ENCODE assay signal across 3 fruit fly cellular contexts in the genomic region with DNA sequence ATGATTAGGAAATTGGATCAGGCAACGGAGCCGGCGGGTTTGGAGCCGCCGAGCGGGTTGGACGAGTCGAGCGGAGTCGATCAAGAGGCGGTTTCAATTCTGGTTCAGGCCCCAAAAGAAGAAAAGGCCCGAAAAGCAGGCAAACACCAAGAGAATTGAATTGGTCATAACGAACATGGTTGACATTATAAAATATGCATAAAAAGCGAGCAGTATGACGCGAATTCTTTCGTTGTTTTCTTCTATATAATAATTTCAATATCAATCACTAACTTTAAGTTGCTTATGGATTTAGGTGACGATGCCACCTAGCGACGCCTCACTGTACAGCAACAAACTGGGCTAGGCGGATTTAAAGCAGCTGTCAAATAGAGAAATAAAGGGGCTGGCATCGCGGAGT.
A peak's percentile ranks its signal among the peaks of the same experiment; 100 is the strongest.
TF ChIP-seq lines count a peak whose summit lies in the region.

No protein-coding gene starts in this region.

- no peak for TF ChIP-seq CTCF in whole organism, embryonic (GFP tag; optimal IDR thresholded peaks at IDR 0.05; lab: Kevin White, UChicago)

TF ChIP-seq in whole organism, embryonic, 481 proteins besides CTCF, POLR2A, EP300 and RAD21 (continues in another document):
- TF ChIP-seq insv (GFP tag; optimal IDR thresholded peaks at IDR 0.05; lab: Kevin White, UChicago) = no peak
- TF ChIP-seq Rx (GFP tag; IDR thresholded peaks at IDR 0.05; lab: Robert Waterston, UW) = no peak
- TF ChIP-seq CG32532 (GFP tag; IDR thresholded peaks at IDR 0.05; lab: Robert Waterston, UW) = peak; percentile 48; the same call in 1 of the 2 replicates
- TF ChIP-seq sqz (GFP tag; optimal IDR thresholded peaks at IDR 0.05; lab: Kevin White, UChicago) = no peak
- TF ChIP-seq wor (GFP tag; IDR thresholded peaks at IDR 0.05; lab: Robert Waterston, UW) = no peak
- no peak for TF ChIP-seq dan (GFP tag; IDR thresholded peaks at IDR 0.05; lab: Robert Waterston, UW)
- no peak for TF ChIP-seq tx (GFP tag; optimal IDR thresholded peaks at IDR 0.05; lab: Kevin White, UChicago)
- no peak for TF ChIP-seq CG6654 (GFP tag; optimal IDR thresholded peaks at IDR 0.05; lab: Kevin White, UChicago)
- no peak for TF ChIP-seq Hr3 (GFP tag; optimal IDR thresholded peaks at IDR 0.05; lab: Kevin White, UChicago)
- TF ChIP-seq vvl (GFP tag; IDR thresholded peaks at IDR 0.05; lab: Robert Waterston, UW) = peak; percentile 27; the same call in 1 of the 2 replicates
- peak; percentile 25; the same call in 1 of the 3 replicates for TF ChIP-seq B-H1 (GFP tag; IDR thresholded peaks at IDR 0.05; lab: Robert Waterston, UW)
- TF ChIP-seq CG13424 (tag; optimal IDR thresholded peaks at IDR 0.05; lab: Kevin White, UChicago) = no peak
- TF ChIP-seq CG5953 (GFP tag; IDR thresholded peaks at IDR 0.05; lab: Robert Waterston, UW) = 0 out of 2 replicates have a peak, but pooled peaks have one; percentile 4
- no peak for TF ChIP-seq tna (GFP tag; IDR thresholded peaks at IDR 0.05; lab: Robert Waterston, UW; ENCODE audit: partially characterized antibody)
- no peak for TF ChIP-seq CG32772 (GFP tag; IDR thresholded peaks at IDR 0.05; lab: Robert Waterston, UW)
- no peak for TF ChIP-seq gem (tag; optimal IDR thresholded peaks at IDR 0.05; lab: Kevin White, UChicago)
- no peak for TF ChIP-seq CG8478 (optimal IDR thresholded peaks at IDR 0.05; lab: Kevin White, UChicago)
- TF ChIP-seq Hsf (GFP tag; optimal IDR thresholded peaks at IDR 0.05; lab: Kevin White, UChicago) = no peak
- no peak for TF ChIP-seq Kr (GFP tag; optimal IDR thresholded peaks at IDR 0.05; lab: Kevin White, UChicago)
- peak; percentile 54 for TF ChIP-seq slbo (GFP tag; IDR thresholded peaks at IDR 0.05; lab: Robert Waterston, UW)
- no peak for TF ChIP-seq CG18011 (GFP tag; optimal IDR thresholded peaks at IDR 0.05; lab: Kevin White, UChicago)
- TF ChIP-seq row (GFP tag; IDR thresholded peaks at IDR 0.05; lab: Robert Waterston, UW) = peak; percentile 4; the same call in 1 of the 3 replicates
- no peak for TF ChIP-seq Hr39 (optimal IDR thresholded peaks at IDR 0.05; lab: Kevin White, UChicago)
- TF ChIP-seq sens-2 (GFP tag; IDR thresholded peaks at IDR 0.05; lab: Robert Waterston, UW) = no peak
- TF ChIP-seq Ptx1 (GFP tag; IDR thresholded peaks at IDR 0.05; lab: Robert Waterston, UW) = peak; percentile 53
- TF ChIP-seq CoRest (tag; optimal IDR thresholded peaks at IDR 0.05; lab: Kevin White, UChicago) = no peak
- peak; percentile 76 for TF ChIP-seq grau (tag; optimal IDR thresholded peaks at IDR 0.05; lab: Kevin White, UChicago)
- TF ChIP-seq CG8290 (GFP tag; optimal IDR thresholded peaks at IDR 0.05; lab: Kevin White, UChicago) = no peak
- TF ChIP-seq CG8290 (tag; optimal IDR thresholded peaks at IDR 0.05; lab: Kevin White, UChicago) = no peak

TF ChIP-seq in whole organism, prepupa, 60 proteins besides CTCF, POLR2A, EP300 and RAD21:
- TF ChIP-seq fd85E (GFP tag; optimal IDR thresholded peaks at IDR 0.05; lab: Kevin White, UChicago) (no peak), eg (GFP tag; IDR thresholded peaks at IDR 0.05; lab: Robert Waterston, UW) (peak; percentile 68), CG15336 (GFP tag; IDR thresholded peaks at IDR 0.05; lab: Robert Waterston, UW) (peak; percentile 29; the same call in 1 of the 2 replicates), vri (GFP tag; optimal IDR thresholded peaks at IDR 0.05; lab: Kevin White, UChicago) (no peak), esn (GFP tag; optimal IDR thresholded peaks at IDR 0.05; lab: Kevin White, UChicago) (no peak), svp (GFP tag; lab: Kevin White, UChicago) (no peak), OdsH (GFP tag; optimal IDR thresholded peaks at IDR 0.05; lab: Kevin White, UChicago) (no peak), Hr4 (GFP tag; optimal IDR thresholded peaks at IDR 0.05; lab: Kevin White, UChicago) (no peak), Hr39 (GFP tag; optimal IDR thresholded peaks at IDR 0.05; lab: Kevin White, UChicago) (no peak), CG6808 (GFP tag; optimal IDR thresholded peaks at IDR 0.05; lab: Kevin White, UChicago) (no peak), CG11294 (GFP tag; IDR thresholded peaks at IDR 0.05; lab: Robert Waterston, UW) (peak; percentile 37; the same call in 1 of the 2 replicates), CG6163 (GFP tag; IDR thresholded peaks at IDR 0.05; lab: Robert Waterston, UW) (peak; percentile 60; the same call in 1 of the 3 replicates), acj6 (GFP tag; optimal IDR thresholded peaks at IDR 0.05; lab: Kevin White, UChicago) (no peak), Sox14 (GFP tag; optimal IDR thresholded peaks at IDR 0.05; lab: Kevin White, UChicago) (no peak), CG3919 (GFP tag; optimal IDR thresholded peaks at IDR 0.05; lab: Kevin White, UChicago) (no peak), CG34406 (GFP tag; optimal IDR thresholded peaks at IDR 0.05; lab: Kevin White, UChicago) (no peak), CG11762 (GFP tag; optimal IDR thresholded peaks at IDR 0.05; lab: Kevin White, UChicago; ENCODE audit: insufficient read depth) (no peak), achi (GFP tag; optimal IDR thresholded peaks at IDR 0.05; lab: Kevin White, UChicago) (no peak), CG6276 (GFP tag; optimal IDR thresholded peaks at IDR 0.05; lab: Kevin White, UChicago) (no peak), CG11902 (GFP tag; optimal IDR thresholded peaks at IDR 0.05; lab: Kevin White, UChicago) (no peak), CG3032 (tag; optimal IDR thresholded peaks at IDR 0.05; lab: Kevin White, UChicago) (no peak), Gug (GFP tag; IDR thresholded peaks at IDR 0.05; lab: Robert Waterston, UW) (peak; percentile 37; the same call in 1 of the 2 replicates), CG6792 (GFP tag; optimal IDR thresholded peaks at IDR 0.05; lab: Kevin White, UChicago) (no peak)

TF ChIP-seq in whole organism, pupa, 21 proteins besides CTCF, POLR2A, EP300 and RAD21:
- no peak for TF ChIP-seq CG17806 (tag; optimal IDR thresholded peaks at IDR 0.05; lab: Kevin White, UChicago)
- no peak for TF ChIP-seq CG9948 (tag; optimal IDR thresholded peaks at IDR 0.05; lab: Kevin White, UChicago)
- TF ChIP-seq Pif1A (GFP tag; optimal IDR thresholded peaks at IDR 0.05; lab: Kevin White, UChicago) = no peak
- TF ChIP-seq CG34367 (tag; optimal IDR thresholded peaks at IDR 0.05; lab: Kevin White, UChicago) = no peak
- TF ChIP-seq EcR (GFP tag; optimal IDR thresholded peaks at IDR 0.05; lab: Kevin White, UChicago) = no peak
- TF ChIP-seq gl (tag; optimal IDR thresholded peaks at IDR 0.05; lab: Kevin White, UChicago) = no peak
- no peak for TF ChIP-seq CG14655 (GFP tag; optimal IDR thresholded peaks at IDR 0.05; lab: Kevin White, UChicago)
- peak; percentile 23; the same call in 1 of the 2 replicates for TF ChIP-seq CG12605 (GFP tag; IDR thresholded peaks at IDR 0.05; lab: Robert Waterston, UW)
- TF ChIP-seq Pif1B (GFP tag; optimal IDR thresholded peaks at IDR 0.05; lab: Kevin White, UChicago) = no peak
- TF ChIP-seq CG4496 (GFP tag; IDR thresholded peaks at IDR 0.05; lab: Robert Waterston, UW) = peak; percentile 68
- no peak for TF ChIP-seq CG8301 (tag; optimal IDR thresholded peaks at IDR 0.05; lab: Kevin White, UChicago)
- no peak for TF ChIP-seq CG10348 (GFP tag; IDR thresholded peaks at IDR 0.05; lab: Robert Waterston, UW)
- no peak for TF ChIP-seq CG15710 (tag; optimal IDR thresholded peaks at IDR 0.05; lab: Kevin White, UChicago)
- peak; percentile 41 for TF ChIP-seq Ets98B (GFP tag; IDR thresholded peaks at IDR 0.05; lab: Robert Waterston, UW)
- TF ChIP-seq D1 (tag; optimal IDR thresholded peaks at IDR 0.05; lab: Kevin White, UChicago) = no peak
- TF ChIP-seq CG8159 (tag; optimal IDR thresholded peaks at IDR 0.05; lab: Kevin White, UChicago) = no peak
- no peak for TF ChIP-seq Snoo (tag; optimal IDR thresholded peaks at IDR 0.05; lab: Kevin White, UChicago)
- TF ChIP-seq CG13204 (GFP tag; optimal IDR thresholded peaks at IDR 0.05; lab: Kevin White, UChicago) = no peak
- TF ChIP-seq rn (GFP tag; IDR thresholded peaks at IDR 0.05; lab: Robert Waterston, UW) = peak; percentile 55; the same call in 1 of the 2 replicates
- peak; percentile 31; the same call in 2 of the 3 replicates for TF ChIP-seq fd96Ca (GFP tag; IDR thresholded peaks at IDR 0.05; lab: Robert Waterston, UW)
- peak; percentile 11; the same call in 1 of the 2 replicates for TF ChIP-seq CG32121 (GFP tag; IDR thresholded peaks at IDR 0.05; lab: Robert Waterston, UW)
